Worm (Caenorhabditis elegans): ENCODE data around the gene lge-1.

- TF ChIP-seq ceh-43 (GFP tag; optimal IDR thresholded peaks at IDR 0.05): no peak
- no peak for TF ChIP-seq nhr-237 (tag; optimal IDR thresholded peaks at IDR 0.05)
- TF ChIP-seq elt-3 (tag; optimal IDR thresholded peaks at IDR 0.05): no peak
- no peak for TF ChIP-seq ztf-11 (tag; optimal IDR thresholded peaks at IDR 0.05)
- no peak for TF ChIP-seq nhr-28 (tag; optimal IDR thresholded peaks at IDR 0.05)
- no peak for TF ChIP-seq snpc-4 (tag; optimal IDR thresholded peaks at IDR 0.05)
- TF ChIP-seq mab-5 (tag; optimal IDR thresholded peaks at IDR 0.05): no peak
- TF ChIP-seq nhr-76 (tag; optimal IDR thresholded peaks at IDR 0.05): no peak
- TF ChIP-seq ces-1 (GFP tag; optimal IDR thresholded peaks at IDR 0.05): no peak
Measured at ce11 chrX:10951922-10952321, 14.4 kb upstream of the lge-1 start.
